Worm (Caenorhabditis elegans) whole organism, L4 larva: ENCODE measurements around the gene rbf-1.

Experiments
- fos-1 ChIP-seq: fragments of 150-350 bp; optimal IDR thresholded peaks from 2 replicates; lab custom pipeline; 2014; ENCODE audit warnings: missing biosample characterization, missing genetic modification characterization
- zfp-2 ChIP-seq: sonication (generic microtip); optimal IDR thresholded peaks from 2 replicates; lab custom pipeline; 2016; ENCODE audit warnings: mild to moderate bottlenecking, missing genetic modification characterization, missing compliant biosample characterization
- ztf-11 ChIP-seq: fragments of 150-350 bp; optimal IDR thresholded peaks from 2 replicates; lab custom pipeline; 2014; ENCODE audit warnings: missing biosample characterization, missing genetic modification characterization

- TF ChIP-seq ztf-11 (tag; lab: Kevin White, UChicago): no peak
- TF ChIP-seq fos-1 (tag; lab: Kevin White, UChicago): no peak
- TF ChIP-seq zfp-2 (tag; lab: Kevin White, UChicago): no peak
These were observed 71.1 kb downstream of the rbf-1 start for ce11 chrIII:6746668-6747067.
